Worm (Caenorhabditis elegans) whole organism, late embryonic: ENCODE data around the gene M142.5.
A peak's percentile ranks its signal among the peaks of the same experiment; 100 is the strongest.

ENCODE experiments used
- C08G9.2 ChIP-seq: sonication (generic microtip); optimal IDR thresholded peaks from 2 replicates; lab custom pipeline; 2016; ENCODE audit warnings: mild to moderate bottlenecking, missing genetic modification characterization, moderate library complexity, missing compliant biosample characterization
- F13H6.1 ChIP-seq: sonication (generic microtip); optimal IDR thresholded peaks from 2 replicates; lab custom pipeline; 2016; ENCODE audit warnings: missing genetic modification characterization, missing compliant biosample characterization
- T23F11.4 ChIP-seq: fragments of 200-800 bp; sonication (Bioruptor generic); optimal IDR thresholded peaks from 2 replicates; lab custom pipeline; 2018; ENCODE audit warnings: mild to moderate bottlenecking, missing genetic modification characterization, missing compliant biosample characterization
- ama-1 ChIP-seq: fragments of 150-350 bp; optimal IDR thresholded peaks from 2 replicates; lab custom pipeline; 2014
- ceh-18 ChIP-seq: sonication (generic microtip); optimal IDR thresholded peaks from 2 replicates; lab custom pipeline; 2016; ENCODE audit warnings: missing genetic modification characterization, missing compliant biosample characterization
- ceh-2 ChIP-seq: sonication (generic microtip); optimal IDR thresholded peaks from 2 replicates; lab custom pipeline; 2016; ENCODE audit warnings: missing genotype, missing genetic modification characterization, missing compliant biosample characterization
- ceh-22 ChIP-seq: sonication (generic microtip); optimal IDR thresholded peaks from 2 replicates; lab custom pipeline; 2017; ENCODE audit warnings: missing biosample characterization, missing genetic modification characterization
- ceh-24 ChIP-seq: sonication (generic microtip); optimal IDR thresholded peaks from 2 replicates; lab custom pipeline; 2016; ENCODE audit warnings: mild to moderate bottlenecking, missing genetic modification characterization, missing compliant biosample characterization
- ceh-30 ChIP-seq: fragments of 150-350 bp; optimal IDR thresholded peaks from 2 replicates; lab custom pipeline; 2014; ENCODE audit warnings: missing biosample characterization, missing genetic modification characterization
- ceh-31 ChIP-seq: sonication (generic microtip); optimal IDR thresholded peaks from 2 replicates; lab custom pipeline; 2016; ENCODE audit warnings: missing genetic modification characterization, missing compliant biosample characterization
- ceh-34 ChIP-seq: sonication (generic microtip); optimal IDR thresholded peaks from 2 replicates; lab custom pipeline; 2016; ENCODE audit warnings: mild to moderate bottlenecking, missing genetic modification characterization, missing compliant biosample characterization
- dve-1 ChIP-seq: sonication (generic microtip); optimal IDR thresholded peaks from 2 replicates; lab custom pipeline; 2017; ENCODE audit warnings: antibody characterized with exemption, mild to moderate bottlenecking, missing genetic modification characterization, missing compliant biosample characterization
- eyg-1 ChIP-seq: sonication (generic microtip); optimal IDR thresholded peaks from 2 replicates; lab custom pipeline; 2016; ENCODE audit warnings: missing genotype, missing genetic modification characterization, missing compliant biosample characterization
- fax-1 ChIP-seq: sonication (generic microtip); optimal IDR thresholded peaks from 2 replicates; lab custom pipeline; 2016; ENCODE audit warnings: missing genotype, missing genetic modification characterization, missing compliant biosample characterization
- fkh-10 ChIP-seq: fragments of 150-350 bp; optimal IDR thresholded peaks from 2 replicates; lab custom pipeline; 2014; ENCODE audit warnings: missing biosample characterization, missing genetic modification reagents, missing genetic modification characterization
- fkh-6 ChIP-seq: sonication (generic microtip); optimal IDR thresholded peaks from 2 replicates; lab custom pipeline; 2016; ENCODE audit warnings: missing genetic modification characterization, missing compliant biosample characterization
- hlh-30 ChIP-seq: sonication (generic microtip); optimal IDR thresholded peaks from 2 replicates; lab custom pipeline; 2017; ENCODE audit warnings: antibody characterized with exemption, missing genetic modification characterization, missing compliant biosample characterization; ENCODE audit not compliant: insufficient read depth
- hlh-8 ChIP-seq: sonication (generic microtip); optimal IDR thresholded peaks from 2 replicates; lab custom pipeline; 2016; ENCODE audit warnings: missing genotype, missing genetic modification characterization, missing compliant biosample characterization
- lim-6 ChIP-seq: sonication (generic microtip); optimal IDR thresholded peaks from 2 replicates; lab custom pipeline; 2016; ENCODE audit warnings: missing genetic modification characterization, missing compliant biosample characterization
- mec-3 ChIP-seq: sonication (generic microtip); optimal IDR thresholded peaks from 2 replicates; lab custom pipeline; 2016; ENCODE audit warnings: borderline replicate concordance, missing genetic modification characterization, missing compliant biosample characterization
- nhr-11 ChIP-seq: fragments of 150-350 bp; optimal IDR thresholded peaks from 2 replicates; lab custom pipeline; 2014; ENCODE audit warnings: missing biosample characterization, missing genetic modification characterization
- nhr-232 ChIP-seq: sonication (generic microtip); optimal IDR thresholded peaks from 2 replicates; lab custom pipeline; 2016; ENCODE audit warnings: missing genetic modification characterization, missing compliant biosample characterization
- pag-3 ChIP-seq: sonication (generic microtip); optimal IDR thresholded peaks from 2 replicates; lab custom pipeline; 2016; ENCODE audit warnings: missing compliant biosample characterization, missing genetic modification characterization, borderline replicate concordance
- pha-4 ChIP-seq: fragments of 150-350 bp; optimal IDR thresholded peaks from 2 replicates; lab custom pipeline; 2018; ENCODE audit warnings: missing biosample characterization, missing genetic modification reagents, missing genetic modification characterization
- pqm-1 ChIP-seq: sonication (generic microtip); optimal IDR thresholded peaks from 2 replicates; lab custom pipeline; 2016; ENCODE audit warnings: missing genetic modification characterization, missing compliant biosample characterization
- pros-1 ChIP-seq: fragments of 150-350 bp; optimal IDR thresholded peaks from 2 replicates; lab custom pipeline; 2014; ENCODE audit warnings: missing biosample characterization, missing genetic modification reagents, missing genetic modification characterization
- rnt-1 ChIP-seq: sonication (generic microtip); optimal IDR thresholded peaks from 2 replicates; lab custom pipeline; 2016; ENCODE audit warnings: missing genetic modification characterization, missing compliant biosample characterization
- tbx-2 ChIP-seq: sonication (generic microtip); optimal IDR thresholded peaks from 2 replicates; lab custom pipeline; 2016; ENCODE audit warnings: missing genetic modification characterization, missing compliant biosample characterization
- tbx-7 ChIP-seq: sonication (generic microtip); optimal IDR thresholded peaks from 2 replicates; lab custom pipeline; 2016; ENCODE audit warnings: missing genotype, missing genetic modification characterization, missing compliant biosample characterization
- unc-3 ChIP-seq, 2 experiments: fragments of 200-800 bp in 1 of 2; sonication (Bioruptor generic) in 1 of 2; sonication (generic microtip) in 1 of 2; conservative IDR thresholded peaks in 1 of 2; optimal IDR thresholded peaks in 1 of 2; 2 replicates each; pipeline versions ENCODE4 v1.3.6 to Lab custom; 2016 to 2022; ENCODE audit warnings: missing compliant biosample characterization in 2 of 2, missing genetic modification characterization in 2 of 2, missing genetic modification reagents in 1 of 2
- unc-55 ChIP-seq: sonication (generic microtip); optimal IDR thresholded peaks from 2 replicates; lab custom pipeline; 2017; ENCODE audit warnings: missing biosample characterization, missing genetic modification reagents, missing genetic modification characterization
- unc-86 ChIP-seq: sonication (generic microtip); optimal IDR thresholded peaks from 2 replicates; lab custom pipeline; 2016; ENCODE audit warnings: missing genetic modification characterization, missing compliant biosample characterization
- ztf-16 ChIP-seq: sonication (generic microtip); optimal IDR thresholded peaks from 2 replicates; lab custom pipeline; 2017; ENCODE audit warnings: missing genetic modification characterization, missing compliant biosample characterization

The M142.5 gene

DNA sequence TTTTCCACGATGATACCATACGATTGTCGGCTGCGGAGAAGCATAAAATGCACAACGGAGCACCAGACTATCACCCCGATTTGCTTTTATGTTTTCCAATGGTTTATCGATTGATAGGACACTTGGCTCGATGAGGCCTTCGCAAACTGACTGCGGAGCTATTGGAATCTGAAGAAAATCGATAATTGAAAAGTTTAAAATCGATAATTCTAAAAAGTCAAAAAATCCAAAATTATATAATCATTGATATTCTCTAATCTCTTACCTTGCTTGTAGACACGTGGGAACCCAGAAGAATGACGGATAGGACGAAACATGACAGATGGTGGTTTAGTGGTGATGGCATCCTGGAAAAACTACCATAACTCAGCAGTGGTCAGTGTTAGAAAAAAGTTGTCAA lies 22.2 kb downstream of the M142.5 start, which contains the start of gene zig-5:
Gene zig-5, minus strand, starts transcription at position 349 of the 400 bp plus-strand sequence.
- TF ChIP-seq F13H6.1 (tag; lab: Kevin White, UChicago) = no peak
- no peak for TF ChIP-seq ceh-22 (tag; lab: Kevin White, UChicago)
- TF ChIP-seq hlh-30 (tag; lab: Kevin White, UChicago) = no peak
- TF ChIP-seq tbx-2 (tag; lab: Kevin White, UChicago) = no peak
- no peak for TF ChIP-seq fkh-6 (tag; lab: Kevin White, UChicago)
- TF ChIP-seq lim-6 (tag; lab: Kevin White, UChicago) = no peak

DNA sequence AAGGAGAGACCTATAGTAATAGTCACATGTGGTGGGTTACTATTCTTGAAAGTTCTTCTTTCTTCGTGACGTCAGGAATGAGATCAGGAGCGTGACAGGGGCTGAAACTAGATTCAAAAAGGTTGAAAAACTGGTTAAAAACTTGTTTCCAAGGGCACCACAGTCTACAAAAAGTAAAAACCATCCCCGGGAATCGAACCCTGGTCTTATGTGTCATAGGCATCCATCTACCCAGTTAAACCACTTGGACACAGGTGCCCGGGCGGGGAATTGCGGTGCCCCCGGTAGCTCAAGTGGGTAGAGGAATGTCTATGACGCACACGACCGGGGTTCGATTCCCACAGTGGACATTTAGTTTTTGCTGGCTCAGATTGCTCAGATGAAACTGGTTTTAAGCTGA lies 26.2 kb downstream of the M142.5 start:
- TF ChIP-seq ztf-16 (tag; lab: Kevin White, UChicago) (no peak), ceh-2 (tag; lab: Kevin White, UChicago) (no peak)

DNA sequence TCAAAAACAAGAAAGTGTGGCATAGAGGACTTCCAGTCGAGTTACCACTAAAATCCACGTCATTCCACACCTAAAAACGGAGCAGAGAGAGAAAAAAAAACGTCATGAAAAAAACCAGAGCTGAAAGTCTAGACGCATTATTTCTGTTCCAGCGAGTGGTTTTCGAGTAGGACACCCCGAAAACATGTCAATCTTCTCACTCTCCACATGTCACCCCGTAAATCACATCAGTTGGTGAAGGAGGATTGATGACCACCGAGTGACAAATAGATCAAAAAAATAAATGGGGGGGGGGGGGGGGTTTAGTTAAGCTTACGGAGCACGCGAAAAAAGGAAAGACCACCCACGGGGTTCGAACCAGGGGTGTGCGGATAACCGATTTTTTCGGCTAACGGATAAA lies 26.7 kb downstream of the M142.5 start:
- TF ChIP-seq unc-55 (peak; percentile 59), C08G9.2 (no peak), ztf-16 (tag; lab: Kevin White, UChicago) (no peak)

DNA sequence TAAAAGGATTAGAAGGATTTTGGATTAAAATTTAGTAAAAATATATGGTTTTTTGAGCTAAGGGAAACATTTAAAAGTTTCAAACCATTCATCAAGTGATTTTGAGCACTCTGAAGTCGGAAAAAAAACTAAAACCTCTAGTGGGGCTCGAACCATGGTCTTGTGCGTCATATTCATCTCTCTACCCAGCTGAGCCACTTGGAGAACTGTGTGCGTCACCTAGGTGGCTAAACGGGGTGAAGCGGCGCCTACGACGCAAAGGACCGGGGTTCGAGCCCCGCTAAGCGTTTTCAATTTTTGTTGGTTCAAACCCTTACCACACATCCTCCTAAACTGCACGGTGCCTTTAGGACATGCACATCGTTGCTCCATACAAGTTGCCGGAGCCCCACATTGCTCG lies 29.4 kb downstream of the M142.5 start:
- TF ChIP-seq fax-1 (tag; lab: Kevin White, UChicago) (no peak), ama-1 (lab: Kevin White, UChicago) (no peak), ceh-18 (tag; lab: Kevin White, UChicago) (no peak), pros-1 (tag; lab: Kevin White, UChicago) (no peak), hlh-8 (tag; lab: Kevin White, UChicago) (no peak), unc-3 (GFP tag; conservative IDR thresholded peaks at IDR 0.05; lab: Robert Waterston, UW) (no peak), unc-3 (tag; optimal IDR thresholded peaks at IDR 0.05; lab: Kevin White, UChicago) (no peak), ceh-24 (tag; lab: Kevin White, UChicago) (no peak), lim-6 (tag; lab: Kevin White, UChicago) (no peak), ceh-34 (no peak), pag-3 (tag; lab: Kevin White, UChicago) (no peak), rnt-1 (tag; lab: Kevin White, UChicago) (no peak), dve-1 (tag; lab: Kevin White, UChicago) (no peak), pqm-1 (no peak), tbx-7 (tag; lab: Kevin White, UChicago) (no peak)

- TF ChIP-seq ceh-22 (tag; lab: Kevin White, UChicago) (no peak), ceh-30 (tag; lab: Kevin White, UChicago) (no peak), pha-4 (tag; lab: Kevin White, UChicago) (no peak), nhr-232 (tag; lab: Kevin White, UChicago) (no peak), tbx-2 (tag; lab: Kevin White, UChicago) (no peak), fkh-10 (GFP tag; lab: Kevin White, UChicago) (no peak), eyg-1 (no peak), ceh-18 (tag; lab: Kevin White, UChicago) (no peak), mec-3 (tag; lab: Kevin White, UChicago) (no peak), rnt-1 (tag; lab: Kevin White, UChicago) (no peak), nhr-11 (tag; lab: Kevin White, UChicago) (no peak), T23F11.4 (GFP tag; lab: Kevin White, UChicago) (no peak), dve-1 (tag; lab: Kevin White, UChicago) (no peak), unc-86 (no peak), ceh-31 (no peak), ceh-24 (tag; lab: Kevin White, UChicago) (no peak), F13H6.1 (tag; lab: Kevin White, UChicago) (no peak)
These were observed 31.9 kb downstream of the M142.5 start for ce11 chrIII:10962910-10963309.
